Fruit fly (Drosophila melanogaster) whole organism, embryonic: ENCODE data around the gene CG8774.
A peak's percentile ranks its signal among the peaks of the same experiment; 100 is the strongest.

ENCODE experiments used
- ATbp ChIP-seq: fragments of 200-800 bp; sonication (Bioruptor generic); optimal IDR thresholded peaks from 2 replicates; lab custom pipeline; 2017; ENCODE audit warnings: missing biosample characterization, mild to moderate bottlenecking, missing genetic modification characterization, missing genetic modification reagents
- BEAF-32 ChIP-seq: fragments of 200-800 bp; sonication (Bioruptor generic); optimal IDR thresholded peaks from 3 replicates; lab custom pipeline; 2017; ENCODE audit warnings: missing biosample characterization, missing genetic modification characterization, mild to moderate bottlenecking, moderate library complexity, missing genetic modification reagents
- Blimp-1 ChIP-seq: fragments of 200-800 bp; sonication (Bioruptor generic); optimal IDR thresholded peaks from 3 replicates; lab custom pipeline; 2018; ENCODE audit warnings: missing biosample characterization, missing genetic modification characterization, mild to moderate bottlenecking, moderate library complexity, missing genetic modification reagents
- CG13296 ChIP-seq: fragments of 200-800 bp; sonication (Bioruptor generic); optimal IDR thresholded peaks from 3 replicates; lab custom pipeline; 2018; ENCODE audit warnings: missing biosample characterization, mild to moderate bottlenecking, missing genetic modification characterization
- CG18011 ChIP-seq: fragments of 200-800 bp; sonication (Bioruptor generic); optimal IDR thresholded peaks from 2 replicates; lab custom pipeline; 2017; ENCODE audit warnings: missing biosample characterization, missing genetic modification characterization, mild to moderate bottlenecking, moderate library complexity, missing genotype
- CG2116 ChIP-seq: fragments of 200-800 bp; sonication (Bioruptor generic); optimal IDR thresholded peaks from 3 replicates; lab custom pipeline; 2018; ENCODE audit warnings: missing biosample characterization, mild to moderate bottlenecking, missing genetic modification characterization
- CG2712 ChIP-seq: fragments of 200-800 bp; optimal IDR thresholded peaks from 3 replicates; lab custom pipeline; 2019; ENCODE audit warnings: missing biosample characterization, mild to moderate bottlenecking, missing genetic modification characterization, moderate library complexity
- CG7928 ChIP-seq: fragments of 200-800 bp; sonication (Bioruptor generic); optimal IDR thresholded peaks from 2 replicates; lab custom pipeline; 2017; ENCODE audit warnings: missing biosample characterization, mild to moderate bottlenecking, missing genetic modification characterization
- CG7963 ChIP-seq: fragments of 200-800 bp; sonication (Bioruptor generic); IDR thresholded peaks from 3 replicates; pipeline ENCODE4 v1.3.6; 2022; ENCODE audit warnings: missing biosample characterization, missing genetic modification characterization; ENCODE audit not compliant: partially characterized antibody
- CG7987 ChIP-seq: fragments of 200-800 bp; sonication (Bioruptor generic); optimal IDR thresholded peaks from 2 replicates; lab custom pipeline; 2018; ENCODE audit warnings: missing biosample characterization, mild to moderate bottlenecking, missing genetic modification characterization, moderate library complexity
- CG8924 ChIP-seq: fragments of 200-800 bp; optimal IDR thresholded peaks from 3 replicates; lab custom pipeline; 2019; ENCODE audit warnings: missing biosample characterization, mild to moderate bottlenecking, missing genetic modification characterization, moderate library complexity
- CG9437 ChIP-seq: fragments of 200-800 bp; sonication (Bioruptor generic); optimal IDR thresholded peaks from 2 replicates; lab custom pipeline; 2018; ENCODE audit warnings: missing biosample characterization, mild to moderate bottlenecking, missing genetic modification characterization
- CG9797 ChIP-seq: fragments of 200-800 bp; sonication (Bioruptor generic); optimal IDR thresholded peaks from 3 replicates; lab custom pipeline; 2018; ENCODE audit warnings: missing biosample characterization, mild to moderate bottlenecking, missing genetic modification characterization
- CoRest ChIP-seq: fragments of 200-800 bp; sonication (Bioruptor generic); optimal IDR thresholded peaks from 3 replicates; lab custom pipeline; 2018; ENCODE audit warnings: missing biosample characterization, mild to moderate bottlenecking, missing genetic modification characterization, moderate library complexity
- Dp ChIP-seq: fragments of 200-800 bp; sonication (Bioruptor generic); optimal IDR thresholded peaks from 2 replicates; lab custom pipeline; 2018; ENCODE audit warnings: missing biosample characterization, mild to moderate bottlenecking, missing genetic modification characterization, moderate library complexity
- E2f2 ChIP-seq: fragments of 200-800 bp; sonication (Bioruptor generic); IDR thresholded peaks from 2 replicates; pipeline ENCODE4 v1.3.6; 2022; ENCODE audit warnings: missing biosample characterization, missing genetic modification characterization
- HLH3B ChIP-seq: fragments of 200-800 bp; sonication (Bioruptor generic); IDR thresholded peaks from 2 replicates; pipeline ENCODE4 v1.3.6; 2022; ENCODE audit warnings: missing biosample characterization, missing genetic modification characterization
- HLHmδ ChIP-seq: fragments of 200-800 bp; sonication (Bioruptor generic); optimal IDR thresholded peaks from 2 replicates; lab custom pipeline; 2018; ENCODE audit warnings: missing biosample characterization, mild to moderate bottlenecking, missing genetic modification characterization, moderate library complexity
- HmgZ ChIP-seq: fragments of 200-800 bp; sonication (Bioruptor generic); optimal IDR thresholded peaks from 2 replicates; lab custom pipeline; 2018; ENCODE audit warnings: missing biosample characterization, mild to moderate bottlenecking, missing genetic modification characterization
- Hr39 ChIP-seq: fragments of >200 bp; optimal IDR thresholded peaks from 2 replicates; lab custom pipeline; 2017
- Lhr ChIP-seq: fragments of 200-800 bp; sonication (Bioruptor generic); optimal IDR thresholded peaks from 3 replicates; lab custom pipeline; 2017; ENCODE audit warnings: mild to moderate bottlenecking, missing biosample characterization, missing genetic modification reagents, missing genetic modification characterization
- Myb ChIP-seq: fragments of 200-800 bp; sonication (Bioruptor generic); optimal IDR thresholded peaks from 2 replicates; lab custom pipeline; 2016; ENCODE audit warnings: missing biosample characterization, missing genetic modification characterization
- Poxn ChIP-seq: fragments of 200-800 bp; sonication (Bioruptor generic); IDR thresholded peaks from 2 replicates; pipeline ENCODE4 v1.3.6; 2022; ENCODE audit warnings: missing biosample characterization, missing genetic modification characterization
- Sin3A ChIP-seq: fragments of >200 bp; optimal IDR thresholded peaks from 2 replicates; lab custom pipeline; 2018
- Sry-δ ChIP-seq: fragments of 200-800 bp; sonication (Bioruptor generic); optimal IDR thresholded peaks from 2 replicates; lab custom pipeline; 2016; ENCODE audit warnings: missing biosample characterization, missing genetic modification characterization
- Vsx1 ChIP-seq: fragments of 200-800 bp; sonication (Bioruptor generic); optimal IDR thresholded peaks from 2 replicates; lab custom pipeline; 2017; ENCODE audit warnings: missing biosample characterization, mild to moderate bottlenecking, missing genetic modification characterization, missing genetic modification reagents
- Xrp1 ChIP-seq: fragments of 200-800 bp; sonication (Bioruptor generic); IDR thresholded peaks from 2 replicates; pipeline ENCODE4 v1.3.6; 2022; ENCODE audit warnings: missing biosample characterization, missing genetic modification characterization
- amos ChIP-seq: fragments of 200-800 bp; sonication (Bioruptor generic); IDR thresholded peaks from 2 replicates; pipeline ENCODE4 v1.3.6; 2022; ENCODE audit warnings: missing biosample characterization, missing genetic modification characterization; ENCODE audit not compliant: partially characterized antibody
- bowl ChIP-seq: fragments of 200-800 bp; sonication (Bioruptor generic); IDR thresholded peaks from 2 replicates; pipeline ENCODE4 v1.3.6; 2022; ENCODE audit warnings: missing biosample characterization, missing genetic modification characterization
- chif ChIP-seq, 2 experiments: fragments of 200-800 bp; sonication (Bioruptor generic); optimal IDR thresholded peaks; 3 replicates each; lab custom pipeline; 2016; ENCODE audit warnings: missing biosample characterization in 2 of 2, missing genetic modification characterization in 2 of 2
- dmrt11E ChIP-seq: fragments of 200-800 bp; sonication (Bioruptor generic); optimal IDR thresholded peaks from 3 replicates; lab custom pipeline; 2018; ENCODE audit warnings: missing biosample characterization, mild to moderate bottlenecking, missing genetic modification characterization, moderate library complexity
- esg ChIP-seq: fragments of 200-800 bp; sonication (Bioruptor generic); conservative IDR thresholded peaks from 2 replicates; pipeline ENCODE4 v1.3.6; 2022; ENCODE audit warnings: missing biosample characterization, missing genetic modification characterization
- fd3F ChIP-seq: fragments of 200-800 bp; sonication (Bioruptor generic); optimal IDR thresholded peaks from 2 replicates; lab custom pipeline; 2018; ENCODE audit warnings: missing biosample characterization, mild to moderate bottlenecking, missing genetic modification characterization, moderate library complexity
- fd96Cb ChIP-seq: fragments of 200-800 bp; sonication (Bioruptor generic); optimal IDR thresholded peaks from 2 replicates; lab custom pipeline; 2018; ENCODE audit warnings: missing biosample characterization, mild to moderate bottlenecking, missing genetic modification characterization, moderate library complexity
- grn ChIP-seq: fragments of 200-800 bp; sonication (Bioruptor generic); optimal IDR thresholded peaks from 3 replicates; lab custom pipeline; 2017; ENCODE audit warnings: missing biosample characterization, missing genetic modification characterization
- jigr1 ChIP-seq: fragments of 200-800 bp; sonication (Bioruptor generic); IDR thresholded peaks from 3 replicates; pipeline ENCODE4 v1.3.6; 2022; ENCODE audit warnings: missing biosample characterization, missing genetic modification characterization
- klu ChIP-seq: fragments of 200-800 bp; sonication (Bioruptor generic); IDR thresholded peaks from 2 replicates; pipeline ENCODE4 v1.3.6; 2022; ENCODE audit warnings: missing biosample characterization, missing genetic modification characterization
- lbe ChIP-seq: fragments of 200-800 bp; sonication (Bioruptor generic); optimal IDR thresholded peaks from 2 replicates; lab custom pipeline; 2016; ENCODE audit warnings: missing biosample characterization, mild to moderate bottlenecking, missing genetic modification characterization
- phol ChIP-seq: fragments of 200-800 bp; sonication (Bioruptor generic); optimal IDR thresholded peaks from 3 replicates; lab custom pipeline; 2018; ENCODE audit warnings: missing biosample characterization, mild to moderate bottlenecking, missing genetic modification characterization, moderate library complexity
- pita ChIP-seq: fragments of 200-800 bp; sonication (Bioruptor generic); optimal IDR thresholded peaks from 2 replicates; lab custom pipeline; 2017; ENCODE audit warnings: missing biosample characterization, mild to moderate bottlenecking, missing genetic modification characterization
- pzg ChIP-seq: fragments of 200-800 bp; sonication (Bioruptor generic); optimal IDR thresholded peaks from 3 replicates; lab custom pipeline; 2018; ENCODE audit warnings: missing biosample characterization, mild to moderate bottlenecking, missing genetic modification characterization, moderate library complexity
- sim ChIP-seq: fragments of 200-800 bp; sonication (Bioruptor generic); IDR thresholded peaks from 2 replicates; pipeline ENCODE4 v1.3.6; 2022; ENCODE audit warnings: missing biosample characterization, missing genetic modification characterization
- stc ChIP-seq: fragments of 200-800 bp; sonication (Bioruptor generic); IDR thresholded peaks from 2 replicates; pipeline ENCODE4 v1.3.6; 2022; ENCODE audit warnings: missing biosample characterization, missing genetic modification characterization
- trem ChIP-seq: fragments of 200-800 bp; optimal IDR thresholded peaks from 3 replicates; lab custom pipeline; 2019; ENCODE audit warnings: missing biosample characterization, mild to moderate bottlenecking, missing genetic modification characterization, moderate library complexity
- trh ChIP-seq: fragments of 200-800 bp; sonication (Bioruptor generic); optimal IDR thresholded peaks from 2 replicates; lab custom pipeline; 2016; ENCODE audit warnings: missing biosample characterization, missing genetic modification characterization
- vnd ChIP-seq: fragments of 200-800 bp; sonication (Bioruptor generic); IDR thresholded peaks from 3 replicates; pipeline ENCODE4 v1.3.6; 2022; ENCODE audit warnings: missing biosample characterization, missing genetic modification characterization; ENCODE audit not compliant: partially characterized antibody
- vvl ChIP-seq: fragments of 200-800 bp; sonication (Bioruptor generic); IDR thresholded peaks from 2 replicates; pipeline ENCODE4 v1.3.6; 2022; ENCODE audit warnings: missing biosample characterization, missing genetic modification characterization

Gene CG8774

DNA sequence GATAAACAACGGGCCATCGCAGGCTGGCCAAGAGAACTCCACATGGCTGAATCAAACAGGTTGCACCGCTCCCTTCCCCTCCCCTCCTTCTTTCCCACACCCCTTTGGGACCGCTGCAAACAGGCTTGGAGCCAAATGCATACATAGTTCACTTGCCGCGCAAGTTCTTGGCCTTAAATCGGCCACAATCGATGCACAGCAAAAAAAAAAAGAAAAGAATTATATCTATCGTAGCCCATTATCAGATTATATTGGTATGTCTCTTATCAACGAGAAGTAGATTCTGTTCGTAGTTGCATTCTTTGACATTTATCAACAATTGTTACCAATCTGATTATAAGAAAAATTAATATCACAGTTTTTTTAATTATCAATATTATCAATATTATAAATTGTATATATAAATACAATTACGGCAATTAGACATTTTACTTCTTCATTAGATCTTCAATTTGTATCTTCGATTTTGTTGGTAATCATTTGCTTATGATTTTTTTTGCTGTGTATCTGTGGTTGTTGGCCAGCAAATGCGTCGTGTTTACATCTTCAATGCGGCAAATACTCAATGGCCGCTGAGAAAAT lies 6.8 kb downstream of the CG8774 start (continued):
- TF ChIP-seq chif (GFP tag; optimal IDR thresholded peaks at IDR 0.05; lab: Kevin White, UChicago), result no peak
- no peak for TF ChIP-seq Xrp1 (GFP tag; lab: Robert Waterston, UW)
- TF ChIP-seq Poxn, result no peak
- no peak for TF ChIP-seq trh
- peak; percentile 48 for TF ChIP-seq CG9437 (GFP tag; lab: Kevin White, UChicago)
- TF ChIP-seq CoRest (tag; lab: Kevin White, UChicago), result peak; percentile 72
- no peak for TF ChIP-seq CG7963 (GFP tag; lab: Robert Waterston, UW)
- TF ChIP-seq klu (GFP tag; lab: Robert Waterston, UW), result no peak
- TF ChIP-seq fd96Cb (tag; lab: Kevin White, UChicago), result peak; percentile 65
- TF ChIP-seq stc (GFP tag; lab: Robert Waterston, UW), result no peak
- TF ChIP-seq ATbp, result peak; percentile 28
- TF ChIP-seq Hr39 (lab: Kevin White, UChicago), result no peak
- TF ChIP-seq sim, result no peak
- no peak for TF ChIP-seq esg (GFP tag; lab: Robert Waterston, UW)
- peak; percentile 79 for TF ChIP-seq dmrt11E (tag; lab: Kevin White, UChicago)
- TF ChIP-seq CG8924 (tag; lab: Kevin White, UChicago), result peak; percentile 55
- no peak for TF ChIP-seq vnd

- TF ChIP-seq CG13296 (GFP tag; lab: Kevin White, UChicago), result no peak
- TF ChIP-seq Blimp-1, result peak; percentile 74
- TF ChIP-seq CG7987, result no peak
- TF ChIP-seq, all 482 proteins: peak for 1
Observed at dm6 chr3R:13306595-13306994, 8.0 kb downstream of the CG8774 start.

DNA sequence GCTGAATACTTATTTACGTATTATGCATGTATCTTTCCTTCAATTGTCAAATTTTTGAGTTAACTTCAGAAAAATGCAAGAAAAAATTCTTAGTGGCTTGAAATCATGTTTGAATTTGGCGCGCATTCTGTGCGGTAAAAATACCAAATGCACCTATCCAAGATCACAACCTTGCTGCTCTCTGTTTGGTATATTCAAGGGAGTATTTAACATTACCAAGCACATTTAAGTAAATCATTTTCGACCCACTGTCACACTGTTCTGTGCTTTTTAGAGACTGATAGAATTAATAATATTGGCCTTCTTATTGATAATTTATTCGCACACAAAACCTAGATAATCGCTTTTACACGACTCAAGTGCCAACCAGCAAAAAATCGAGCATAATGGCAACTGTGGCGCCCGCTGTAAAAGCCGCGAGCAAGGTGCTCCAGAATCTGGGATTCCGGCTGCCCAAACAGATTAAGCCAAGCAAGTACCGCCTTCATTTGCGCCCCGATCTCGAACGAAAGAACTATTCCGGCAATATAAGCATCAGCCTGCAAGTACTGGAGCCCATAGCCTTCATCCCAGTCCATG lies 10.7 kb downstream of the CG8774 start:
- peak; percentile 96 for TF ChIP-seq E2f2 (GFP tag; lab: Robert Waterston, UW)
- TF ChIP-seq pzg (GFP tag; lab: Kevin White, UChicago), result peak; percentile 93
- TF ChIP-seq amos (GFP tag; lab: Robert Waterston, UW), result peak; percentile 6; the same call in 1 of the 2 replicates
- peak; percentile 11 for TF ChIP-seq CG18011 (GFP tag; lab: Kevin White, UChicago)
- TF ChIP-seq CG2712, result peak; percentile 1
- peak; percentile 19 for TF ChIP-seq grn (GFP tag; lab: Kevin White, UChicago)
- TF ChIP-seq HLH3B, result no peak
- no peak; the same call in 1 of the 2 replicates for TF ChIP-seq vvl (GFP tag; lab: Robert Waterston, UW)
- TF ChIP-seq phol (tag; lab: Kevin White, UChicago), result peak; percentile 28
- no peak for TF ChIP-seq HLHmδ
- peak; percentile 47 for TF ChIP-seq pita
- peak; percentile 65 for TF ChIP-seq HmgZ
- peak; percentile 44 for TF ChIP-seq BEAF-32
- TF ChIP-seq jigr1 (GFP tag; lab: Robert Waterston, UW), result no peak
- no peak for TF ChIP-seq fd3F (GFP tag; lab: Kevin White, UChicago)
- TF ChIP-seq lbe (GFP tag; lab: Kevin White, UChicago), result no peak
- TF ChIP-seq Myb (GFP tag; lab: Kevin White, UChicago), result peak; percentile 82
- peak; percentile 62 for TF ChIP-seq Sry-δ (GFP tag; lab: Kevin White, UChicago)
- TF ChIP-seq Lhr (GFP tag; lab: Kevin White, UChicago), result peak; percentile 70
- TF ChIP-seq Sin3A, result peak; percentile 14
- peak; percentile 2 for TF ChIP-seq CG7928 (GFP tag; lab: Kevin White, UChicago)
- peak; percentile 45 for TF ChIP-seq trem (tag; lab: Kevin White, UChicago)
- no peak for TF ChIP-seq Vsx1
- TF ChIP-seq Dp, result peak; percentile 93
- TF ChIP-seq CG2116, result peak; percentile 42
- 0 out of 3 replicates have a peak, but pooled peaks have one; percentile 35 for TF ChIP-seq vnd
- peak; percentile 79 for TF ChIP-seq CG9797
- TF ChIP-seq bowl (GFP tag; lab: Robert Waterston, UW), result no peak
